Fruit fly (Drosophila melanogaster) ovary, adult (tissue): ENCODE results near the gene CG13907.
A peak's percentile ranks its signal among the peaks of the same experiment; 100 is the strongest.
"Not testable (repeated sequence)": the region's sequence is repeated elsewhere in the genome, so short reads cannot be mapped to it uniquely, and the experiment has no call there.

Experiments used
- CG17801 ChIP-seq: fragments of 200-800 bp; optimal IDR thresholded peaks from 2 replicates; lab custom pipeline; 2019; ENCODE audit warnings: missing biosample characterization, mild to moderate bottlenecking, missing genetic modification characterization, moderate library complexity; ENCODE audit not compliant: partially characterized antibody

The CG13907 gene

dm6 chr3L:872389-872972 lies 9.3 kb downstream of the CG13907 start:
- no peak for TF ChIP-seq CG17801 (GFP tag; lab: Kevin White, UChicago)

- TF ChIP-seq CG17801 (GFP tag; lab: Kevin White, UChicago) = no peak
These were observed 10.1 kb downstream of the CG13907 start, which contains the start of gene Usp10 for dm6 chr3L:871713-872112. TSS of gene Usp10 (plus strand) at chr3L:871899.

DNA sequence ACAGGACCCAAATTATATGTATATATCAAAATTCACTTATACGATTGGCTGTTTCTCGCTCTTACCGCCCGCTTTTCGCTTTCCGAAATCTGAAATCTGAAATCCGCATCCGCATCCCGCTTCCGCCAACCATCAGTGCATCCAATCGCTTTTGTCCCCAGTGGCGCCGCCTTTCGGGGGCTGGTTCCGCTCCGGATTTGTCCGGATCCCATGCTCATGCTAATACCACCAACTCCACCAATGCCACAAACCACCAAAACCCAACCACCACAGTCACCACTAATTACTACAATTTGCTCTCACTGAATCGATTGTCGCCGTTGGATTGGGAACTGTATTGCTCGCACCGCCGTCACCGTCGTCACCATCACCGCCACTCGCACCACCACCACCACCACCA lies 13.0 kb downstream of the CG13907 start:
- no peak for TF ChIP-seq CG17801 (GFP tag; lab: Kevin White, UChicago)

- TF ChIP-seq CG17801 (GFP tag; lab: Kevin White, UChicago) = not testable (repeated sequence)
These were observed 16.7 kb downstream of the CG13907 start, which contains the start of gene CG12502 for dm6 chr3L:865096-865495. TSS of gene CG12502 (plus strand) at chr3L:865396.

DNA sequence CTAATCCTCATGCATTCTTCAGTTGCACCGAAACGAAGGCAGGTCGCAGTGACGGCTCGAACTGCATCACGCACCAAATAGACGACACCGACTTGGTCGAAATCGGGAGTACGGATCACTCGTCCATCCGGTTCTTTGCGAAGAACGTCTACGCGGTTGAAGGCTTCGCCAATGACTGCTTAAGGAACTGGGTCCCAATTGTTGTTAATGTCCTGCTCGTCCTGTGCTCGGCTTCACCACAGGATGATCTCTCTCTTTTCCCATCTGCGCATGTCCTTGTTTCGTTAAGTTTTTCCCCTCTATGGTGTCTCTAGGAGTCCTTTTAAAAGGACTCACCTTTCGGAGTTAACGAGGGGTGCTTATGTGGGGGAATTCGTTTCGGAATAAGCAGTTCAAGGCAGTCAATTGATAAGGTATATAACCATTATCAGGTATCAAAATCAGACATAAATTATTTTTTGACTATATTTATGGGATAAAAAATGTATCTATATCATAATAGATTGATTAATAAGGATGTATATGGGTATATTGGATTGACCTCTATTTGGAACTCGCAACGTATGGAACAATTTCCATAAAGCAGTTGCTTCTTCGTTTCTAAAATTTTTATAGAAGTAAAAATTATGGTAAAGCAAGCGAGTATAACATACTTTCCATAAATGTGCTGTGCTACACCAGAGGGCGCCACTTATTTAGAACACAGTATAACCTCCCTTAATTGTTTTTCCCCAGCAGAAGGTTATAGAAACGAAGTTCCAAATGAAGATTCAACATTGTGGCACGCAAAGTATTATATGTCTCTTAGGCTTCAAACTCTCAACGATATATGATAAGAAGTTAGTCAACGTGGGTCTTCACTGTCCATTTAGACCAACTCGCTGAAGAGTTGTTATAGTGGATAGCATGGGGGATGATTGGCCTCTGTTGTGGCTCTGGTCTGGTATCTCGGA lies 24.5 kb downstream of the CG13907 start, which contains the start of gene dpr20:
TSS of gene dpr20 (minus strand) at position 186 of the 953 bp plus-strand sequence.
- no peak for TF ChIP-seq CG17801 (GFP tag; lab: Kevin White, UChicago)

dm6 chr3L:852267-852666 lies 29.5 kb downstream of the CG13907 start:
- TF ChIP-seq CG17801 (GFP tag; lab: Kevin White, UChicago) = no peak

DNA sequence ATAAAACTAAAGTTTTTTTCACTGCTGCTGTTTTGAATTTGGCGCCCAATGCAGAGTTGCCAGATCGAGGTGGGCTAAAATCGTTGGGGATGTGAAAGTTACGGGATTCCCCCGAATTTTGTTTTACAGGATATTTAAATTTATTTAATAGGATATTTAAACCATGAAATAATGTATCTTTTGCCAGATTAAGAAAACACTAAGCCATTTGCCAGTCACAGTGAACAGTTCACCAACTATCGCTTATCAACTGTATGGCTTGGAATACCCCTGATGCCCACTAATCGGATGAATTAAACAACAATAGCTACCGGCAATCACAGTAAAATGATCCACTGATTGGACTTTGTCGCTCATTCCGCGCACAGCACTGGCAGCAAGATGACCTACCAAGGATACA lies 30.8 kb downstream of the CG13907 start, which contains the start of gene Dci:
TSS of gene Dci (plus strand) at position 286 of the 400 bp plus-strand sequence.
- peak; percentile 33 for TF ChIP-seq CG17801 (GFP tag; lab: Kevin White, UChicago)

DNA sequence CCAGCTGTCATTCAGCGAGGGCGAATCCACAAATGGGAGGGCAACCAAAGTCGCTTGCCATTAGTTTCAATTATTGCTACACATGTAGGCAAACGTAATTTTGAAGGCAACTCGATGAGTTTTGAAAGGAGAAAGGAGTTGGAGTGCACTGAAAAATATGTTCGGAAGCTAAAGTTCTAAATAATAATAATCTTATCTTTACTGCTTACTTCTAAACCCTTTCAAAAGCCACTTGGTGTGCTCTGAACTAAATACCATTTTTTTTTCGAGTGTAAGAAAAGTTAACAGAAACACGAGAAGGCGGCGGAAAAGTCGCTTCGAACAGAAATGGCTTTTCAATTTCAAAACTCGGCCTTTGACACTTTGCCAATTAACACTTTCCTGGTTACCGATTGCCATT lies 38.2 kb downstream of the CG13907 start, which contains the start of gene Cep290:
TSS of gene Cep290 (plus strand) at position 301 of the 400 bp plus-strand sequence.
- TF ChIP-seq CG17801 (GFP tag; lab: Kevin White, UChicago) = no peak

DNA sequence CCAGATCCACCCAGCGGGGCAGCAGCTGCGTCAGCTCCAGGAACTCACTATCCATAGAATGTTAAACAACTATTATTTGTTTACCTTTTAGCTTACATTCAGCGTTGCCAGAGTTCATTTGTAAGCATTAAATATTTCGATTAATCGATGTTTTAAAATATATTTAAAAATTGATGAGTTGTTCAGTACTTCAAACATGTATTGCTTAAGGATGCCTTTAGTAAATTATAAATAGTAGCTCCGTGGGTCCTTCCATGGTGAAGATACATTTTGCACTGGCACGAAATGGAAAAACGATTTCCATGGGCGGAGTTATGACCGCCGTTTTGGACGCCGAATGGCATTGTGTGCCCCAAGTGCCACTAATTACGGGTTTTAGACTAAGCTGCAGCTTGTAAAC lies 40.6 kb downstream of the CG13907 start, which contains the start of the genes JMJD5 and Gr61a:
TSS of gene JMJD5 (minus strand) at position 101 of the 400 bp plus-strand sequence.
TSS of gene Gr61a (plus strand) at position 192 of the 400 bp plus-strand sequence.
- no peak for TF ChIP-seq CG17801 (GFP tag; lab: Kevin White, UChicago)

DNA sequence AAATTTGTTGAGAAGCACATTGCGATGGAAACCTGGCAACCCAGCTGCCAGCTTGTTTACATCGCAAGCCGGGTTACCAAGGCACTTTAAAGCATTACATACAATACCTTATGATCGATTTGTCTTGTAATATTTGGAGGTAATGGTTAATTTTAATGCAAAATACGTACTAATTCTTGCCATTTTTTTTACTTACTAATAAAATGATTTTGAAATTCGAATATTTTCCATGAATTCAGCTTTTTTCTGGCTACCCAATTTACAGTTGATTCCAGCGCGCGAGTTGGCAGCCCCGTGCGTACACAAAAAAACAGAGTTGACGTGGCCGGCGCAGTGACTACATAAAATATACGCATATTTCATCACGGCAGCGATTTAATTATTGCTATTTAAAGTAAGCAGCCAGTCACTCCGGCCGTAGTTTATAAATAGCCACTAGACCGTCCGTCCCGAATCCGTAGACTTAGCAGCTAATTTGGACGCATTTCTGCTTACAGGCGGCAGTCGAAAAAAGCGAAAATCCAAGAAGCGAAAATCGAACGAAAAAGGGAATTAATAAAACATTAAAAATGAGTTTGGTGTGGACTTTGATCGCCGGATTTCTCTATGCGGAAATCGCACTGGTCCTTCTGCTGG lies 44.1 kb downstream of the CG13907 start, which contains the start of the genes CG13901 and CG13887:
TSS of gene CG13901 (minus strand) at position 270 of the 636 bp plus-strand sequence.
TSS of gene CG13887 (plus strand) at position 310 of the 636 bp plus-strand sequence.
- peak; percentile 93 for TF ChIP-seq CG17801 (GFP tag; lab: Kevin White, UChicago)

- TF ChIP-seq CG17801 (GFP tag; lab: Kevin White, UChicago) = no peak
These were observed 46.3 kb downstream of the CG13907 start, which contains the start of gene CG42554 for dm6 chr3L:835455-836034. TSS of gene CG42554 (plus strand) at chr3L:835683.

DNA sequence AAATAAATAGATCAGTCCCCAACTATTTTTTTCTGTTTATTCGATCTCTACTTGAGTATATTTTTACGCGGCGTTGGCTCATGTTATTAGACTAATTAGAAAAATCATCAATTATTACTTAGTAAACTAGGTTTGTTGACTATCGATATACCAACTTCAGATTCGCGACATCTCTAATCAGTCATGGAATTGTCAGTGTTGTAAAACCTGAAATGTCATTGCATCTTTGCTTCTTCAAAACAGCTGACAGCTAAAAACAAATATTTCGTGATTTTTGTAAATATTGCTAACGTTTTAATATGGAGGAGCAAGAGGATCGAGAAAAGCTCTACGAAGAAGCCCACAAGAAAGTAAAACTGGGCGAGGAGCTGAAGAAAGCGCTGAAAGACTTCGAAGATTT lies 47.9 kb downstream of the CG13907 start, which contains the start of gene CG42553:
TSS of gene CG42553 (plus strand) at position 216 of the 400 bp plus-strand sequence.
- no peak for TF ChIP-seq CG17801 (GFP tag; lab: Kevin White, UChicago)

DNA sequence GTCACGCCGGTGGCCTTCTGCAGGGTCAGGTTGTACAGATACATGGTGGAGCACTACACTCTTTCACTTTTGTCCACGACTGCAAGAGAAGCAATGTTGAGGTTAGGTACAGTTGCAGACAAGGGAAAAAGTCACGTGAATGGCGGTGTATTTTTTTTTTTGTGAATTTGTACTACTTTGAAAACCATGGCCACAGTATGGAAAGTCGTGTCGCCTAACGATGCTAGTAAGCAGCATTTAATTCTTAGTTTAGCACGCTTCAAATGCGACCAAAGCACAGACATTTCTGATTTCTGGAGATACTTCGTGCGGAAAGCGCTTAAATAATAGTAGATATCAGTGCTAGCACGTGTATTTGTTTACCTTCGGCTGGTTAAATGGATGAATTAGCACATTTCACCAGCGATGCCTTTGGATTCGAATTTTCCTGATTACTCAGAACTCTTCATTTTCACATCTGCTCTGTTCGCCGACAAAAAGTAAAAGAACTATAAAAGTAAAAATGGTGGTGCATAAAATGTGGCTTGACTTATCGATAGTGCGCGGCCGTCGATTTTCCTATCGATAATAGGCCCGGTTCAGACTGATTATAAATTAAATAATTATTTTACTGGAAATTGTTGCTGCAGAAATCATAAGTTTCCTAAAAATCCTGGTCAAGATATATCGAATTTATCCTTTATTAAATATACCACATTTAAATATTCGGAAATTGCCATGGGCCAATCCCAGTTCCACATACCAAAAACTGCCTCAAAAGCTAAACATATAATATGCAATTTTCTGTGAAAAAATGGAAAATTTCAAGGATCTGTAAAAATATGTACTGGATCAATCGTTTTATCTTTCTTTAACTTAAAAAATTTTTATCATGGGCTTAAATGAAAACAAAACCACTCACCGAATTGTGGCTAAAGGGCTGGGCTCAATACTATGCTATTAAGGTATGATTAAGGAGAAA lies 48.6 kb downstream of the CG13907 start, which contains the start of gene Sf3b3:
TSS of gene Sf3b3 (minus strand) at position 489 of the 961 bp plus-strand sequence.
- peak; percentile 61 for TF ChIP-seq CG17801 (GFP tag; lab: Kevin White, UChicago)
